Fruit fly (Drosophila melanogaster) whole organism, prepupa: ENCODE data around the gene ro.

Source experiments
- Blimp-1 ChIP-seq: fragments of 200-800 bp; sonication (Bioruptor generic); optimal IDR thresholded peaks from 3 replicates; lab custom pipeline; 2017; ENCODE audit warnings: missing biosample characterization, missing genetic modification characterization, mild to moderate bottlenecking, moderate library complexity, missing genetic modification reagents
- CG10631 ChIP-seq: fragments of 200-800 bp; sonication (Bioruptor generic); optimal IDR thresholded peaks from 2 replicates; lab custom pipeline; 2016; ENCODE audit warnings: missing biosample characterization, missing genetic modification characterization
- CG10669 ChIP-seq: fragments of 200-800 bp; sonication (Bioruptor generic); optimal IDR thresholded peaks from 3 replicates; lab custom pipeline; 2018; ENCODE audit warnings: missing biosample characterization, mild to moderate bottlenecking, missing genetic modification characterization, moderate library complexity
- CG11294 ChIP-seq: fragments of 200-800 bp; sonication (Bioruptor generic); IDR thresholded peaks from 2 replicates; pipeline ENCODE4 v1.3.6; 2022; ENCODE audit warnings: missing biosample characterization, missing genetic modification characterization
- CG11902 ChIP-seq: fragments of 200-800 bp; sonication (Bioruptor generic); optimal IDR thresholded peaks from 3 replicates; lab custom pipeline; 2016; ENCODE audit warnings: missing biosample characterization, missing genetic modification characterization
- CG15336 ChIP-seq: fragments of 200-800 bp; sonication (Bioruptor generic); IDR thresholded peaks from 2 replicates; pipeline ENCODE4 v1.3.6; 2022; ENCODE audit warnings: missing biosample characterization, missing genetic modification characterization
- CG1621 ChIP-seq: fragments of 200-800 bp; sonication (Bioruptor generic); optimal IDR thresholded peaks from 3 replicates; lab custom pipeline; 2018; ENCODE audit warnings: missing biosample characterization, mild to moderate bottlenecking, missing genetic modification characterization
- CG16779 ChIP-seq: fragments of 200-800 bp; sonication (Bioruptor generic); optimal IDR thresholded peaks from 3 replicates; lab custom pipeline; 2017; ENCODE audit warnings: missing biosample characterization, mild to moderate bottlenecking, missing genetic modification characterization
- CG3032 ChIP-seq: fragments of 200-800 bp; optimal IDR thresholded peaks from 2 replicates; lab custom pipeline; 2019; ENCODE audit warnings: missing biosample characterization, mild to moderate bottlenecking, missing genetic modification characterization, moderate library complexity
- CG32006 ChIP-seq: fragments of 200-800 bp; sonication (Bioruptor generic); optimal IDR thresholded peaks from 3 replicates; lab custom pipeline; 2017; ENCODE audit warnings: missing biosample characterization, mild to moderate bottlenecking, missing genetic modification characterization
- CG34406 ChIP-seq: fragments of 200-800 bp; sonication (Bioruptor generic); optimal IDR thresholded peaks from 3 replicates; lab custom pipeline; 2016; ENCODE audit warnings: missing biosample characterization, missing genetic modification characterization
- CG4318 ChIP-seq: fragments of 200-800 bp; sonication (Bioruptor generic); optimal IDR thresholded peaks from 3 replicates; lab custom pipeline; 2017; ENCODE audit warnings: missing biosample characterization, mild to moderate bottlenecking, missing genetic modification characterization
- CG6163 ChIP-seq: fragments of 200-800 bp; sonication (Bioruptor generic); IDR thresholded peaks from 3 replicates; pipeline ENCODE4 v1.3.6; 2022; ENCODE audit warnings: missing biosample characterization, missing genetic modification characterization
- CG6276 ChIP-seq: fragments of 200-800 bp; sonication (Bioruptor generic); optimal IDR thresholded peaks from 2 replicates; lab custom pipeline; 2017; ENCODE audit warnings: missing biosample characterization, mild to moderate bottlenecking, missing genetic modification characterization
- CG6792 ChIP-seq: fragments of 200-800 bp; sonication (Bioruptor generic); optimal IDR thresholded peaks from 3 replicates; lab custom pipeline; 2016; ENCODE audit warnings: missing biosample characterization, missing genetic modification characterization
- CG6808 ChIP-seq: fragments of 200-800 bp; sonication (Bioruptor generic); optimal IDR thresholded peaks from 3 replicates; lab custom pipeline; 2017; ENCODE audit warnings: missing biosample characterization, missing genetic modification characterization, mild to moderate bottlenecking, moderate library complexity, missing genetic modification reagents
- CG6854 ChIP-seq: fragments of 200-800 bp; sonication (Bioruptor generic); optimal IDR thresholded peaks from 2 replicates; lab custom pipeline; 2017; ENCODE audit warnings: missing biosample characterization, mild to moderate bottlenecking, missing genetic modification characterization
- CG8119 ChIP-seq: fragments of 200-800 bp; sonication (Bioruptor generic); IDR thresholded peaks from 3 replicates; pipeline ENCODE4 v1.3.6; 2022; ENCODE audit warnings: missing biosample characterization, missing genetic modification characterization
- CG9139 ChIP-seq: fragments of 200-800 bp; sonication (Bioruptor generic); optimal IDR thresholded peaks from 3 replicates; lab custom pipeline; 2017; ENCODE audit warnings: missing biosample characterization, mild to moderate bottlenecking, missing genetic modification characterization
- Eip93F ChIP-seq: fragments of 200-800 bp; sonication (Bioruptor generic); optimal IDR thresholded peaks from 2 replicates; lab custom pipeline; 2016; ENCODE audit warnings: missing biosample characterization, mild to moderate bottlenecking, missing genetic modification characterization
- Ets21C ChIP-seq: fragments of 200-800 bp; sonication (Bioruptor generic); optimal IDR thresholded peaks from 3 replicates; lab custom pipeline; 2016; ENCODE audit warnings: missing biosample characterization, missing genetic modification characterization
- Ets96B ChIP-seq: fragments of 200-800 bp; optimal IDR thresholded peaks from 2 replicates; lab custom pipeline; 2019; ENCODE audit warnings: missing biosample characterization, mild to moderate bottlenecking, missing genetic modification characterization, moderate library complexity
- Hr39 ChIP-seq: fragments of 200-800 bp; sonication (Bioruptor generic); optimal IDR thresholded peaks from 2 replicates; lab custom pipeline; 2016; ENCODE audit warnings: missing biosample characterization, missing genetic modification characterization
- Hr4 ChIP-seq: fragments of 200-800 bp; sonication (Bioruptor generic); optimal IDR thresholded peaks from 3 replicates; lab custom pipeline; 2016; ENCODE audit warnings: missing biosample characterization, missing genetic modification characterization
- Met ChIP-seq: fragments of 200-800 bp; sonication (Bioruptor generic); optimal IDR thresholded peaks from 3 replicates; lab custom pipeline; 2016; ENCODE audit warnings: missing biosample characterization, missing genetic modification characterization
- Sox102F ChIP-seq: fragments of 200-800 bp; sonication (Bioruptor generic); optimal IDR thresholded peaks from 2 replicates; lab custom pipeline; 2016; ENCODE audit warnings: missing biosample characterization, mild to moderate bottlenecking, missing genetic modification characterization
- Sox14 ChIP-seq: fragments of 200-800 bp; sonication (Bioruptor generic); optimal IDR thresholded peaks from 3 replicates; lab custom pipeline; 2016; ENCODE audit warnings: missing biosample characterization, missing genetic modification characterization
- Sox15 ChIP-seq: fragments of 200-800 bp; sonication (Bioruptor generic); optimal IDR thresholded peaks from 3 replicates; lab custom pipeline; 2016; ENCODE audit warnings: missing biosample characterization, missing genetic modification characterization
- achi ChIP-seq: fragments of 200-800 bp; sonication (Bioruptor generic); optimal IDR thresholded peaks from 3 replicates; lab custom pipeline; 2016; ENCODE audit warnings: missing biosample characterization, missing genetic modification characterization
- acj6 ChIP-seq: fragments of 200-800 bp; sonication (Bioruptor generic); optimal IDR thresholded peaks from 3 replicates; lab custom pipeline; 2016; ENCODE audit warnings: missing biosample characterization, missing genetic modification characterization
- dac ChIP-seq: fragments of 200-800 bp; sonication (Bioruptor generic); optimal IDR thresholded peaks from 2 replicates; lab custom pipeline; 2017; ENCODE audit warnings: missing biosample characterization, mild to moderate bottlenecking, missing genetic modification characterization
- dsx ChIP-seq: fragments of 200-800 bp; optimal IDR thresholded peaks from 3 replicates; lab custom pipeline; 2019; ENCODE audit warnings: missing biosample characterization, mild to moderate bottlenecking, missing genetic modification characterization, moderate library complexity; ENCODE audit not compliant: poor library complexity, severe bottlenecking
- esn ChIP-seq: fragments of 200-800 bp; sonication (Bioruptor generic); optimal IDR thresholded peaks from 2 replicates; lab custom pipeline; 2016; ENCODE audit warnings: missing biosample characterization, mild to moderate bottlenecking, missing genetic modification characterization, moderate library complexity
- fkh ChIP-seq: fragments of 200-800 bp; sonication (Bioruptor generic); optimal IDR thresholded peaks from 3 replicates; lab custom pipeline; 2017; ENCODE audit warnings: missing biosample characterization, mild to moderate bottlenecking, missing genetic modification characterization, moderate library complexity
- lz ChIP-seq: fragments of 200-800 bp; sonication (Bioruptor generic); optimal IDR thresholded peaks from 3 replicates; lab custom pipeline; 2016; ENCODE audit warnings: missing biosample characterization, missing genetic modification characterization
- net ChIP-seq: fragments of 200-800 bp; sonication (Bioruptor generic); optimal IDR thresholded peaks from 3 replicates; lab custom pipeline; 2016; ENCODE audit warnings: missing biosample characterization, missing genetic modification characterization
- salr ChIP-seq, 2 experiments: fragments of 200-800 bp; sonication (Bioruptor generic); optimal IDR thresholded peaks; 3 replicates each; lab custom pipeline; 2016 to 2018; ENCODE audit warnings: missing biosample characterization in 2 of 2, missing genetic modification characterization in 2 of 2, mild to moderate bottlenecking in 1 of 2
- spab ChIP-seq: fragments of 200-800 bp; sonication (Bioruptor generic); optimal IDR thresholded peaks from 2 replicates; lab custom pipeline; 2017; ENCODE audit warnings: missing biosample characterization, mild to moderate bottlenecking, missing genetic modification characterization, missing genetic modification reagents
- ss ChIP-seq, 2 experiments: fragments of 200-800 bp; sonication (Bioruptor generic); optimal IDR thresholded peaks; 2 replicates in 1 of 2; 3 replicates in 1 of 2; lab custom pipeline; 2017 to 2018; ENCODE audit warnings: mild to moderate bottlenecking in 2 of 2, missing biosample characterization in 2 of 2, missing genetic modification characterization in 2 of 2, moderate library complexity in 1 of 2
- svp ChIP-seq: fragments of 200-800 bp; sonication (Bioruptor generic); peaks from one replicate; lab custom pipeline; 2016; ENCODE audit warnings: missing biosample characterization, missing genetic modification characterization

The ro gene

DNA sequence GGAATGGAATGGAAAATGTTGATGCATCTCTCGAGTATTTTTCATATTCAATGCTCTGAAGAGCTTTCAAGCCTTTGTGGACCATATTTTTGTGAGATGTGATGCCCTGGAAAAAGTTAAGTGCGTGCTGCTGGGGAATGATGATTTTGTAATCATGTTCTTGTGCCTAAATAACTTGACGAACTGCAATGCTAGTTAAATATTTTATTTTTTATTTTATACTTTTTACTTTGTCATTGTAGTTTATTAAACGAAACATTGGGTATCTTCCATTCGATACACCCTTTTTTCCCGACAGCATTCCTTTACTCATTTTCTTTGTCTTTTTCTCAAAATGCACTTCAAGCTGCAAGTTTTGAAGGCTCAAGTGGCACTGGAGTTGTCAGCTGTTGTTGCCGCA lies 19.0 kb upstream of the ro start (continued):
- TF ChIP-seq CG6792 (GFP tag; lab: Kevin White, UChicago) (peak; percentile 51), CG1621 (tag; lab: Kevin White, UChicago) (no peak), Hr4 (GFP tag; lab: Kevin White, UChicago) (peak; percentile 61), Sox102F (GFP tag; lab: Kevin White, UChicago) (peak; percentile 53), Sox14 (peak; percentile 39), Hr39 (GFP tag; lab: Kevin White, UChicago) (peak; percentile 38), CG16779 (tag; lab: Kevin White, UChicago) (no peak), CG11294 (GFP tag; lab: Robert Waterston, UW) (0 out of 2 replicates have a peak, but pooled peaks have one; percentile 20), CG6163 (GFP tag; lab: Robert Waterston, UW) (peak; percentile 50; the same call in 1 of the 3 replicates), CG10631 (GFP tag; lab: Kevin White, UChicago) (peak; percentile 32), CG34406 (GFP tag; lab: Kevin White, UChicago) (peak; percentile 60), fkh (GFP tag; lab: Kevin White, UChicago) (no peak), Ets21C (no peak), ss (GFP tag; optimal IDR thresholded peaks at IDR 0.05; lab: Kevin White, UChicago) (no peak), Blimp-1 (no peak), Met (GFP tag; lab: Kevin White, UChicago) (peak; percentile 22), salr (GFP tag; optimal IDR thresholded peaks at IDR 0.05; lab: Kevin White, UChicago) (peak in 1 of 2 experiments; percentile 22), CG9139 (no peak), CG4318 (GFP tag; lab: Kevin White, UChicago) (peak; percentile 16), lz (GFP tag; lab: Kevin White, UChicago) (peak; percentile 31), acj6 (GFP tag; lab: Kevin White, UChicago) (peak; percentile 62), CG6276 (no peak), esn (GFP tag; lab: Kevin White, UChicago) (peak; percentile 52), CG6808 (GFP tag; lab: Kevin White, UChicago) (no peak), spab (GFP tag; lab: Kevin White, UChicago) (no peak), CG6854 (no peak), CG32006 (GFP tag; lab: Kevin White, UChicago) (peak; percentile 68), Sox15 (GFP tag; lab: Kevin White, UChicago) (peak; percentile 29), Ets96B (tag; lab: Kevin White, UChicago) (peak; percentile 27), CG11902 (GFP tag; lab: Kevin White, UChicago) (peak; percentile 24), Eip93F (no peak), dsx (GFP tag; lab: Kevin White, UChicago) (no peak), svp (GFP tag; lab: Kevin White, UChicago) (no peak), CG10669 (peak; percentile 22), CG3032 (tag; lab: Kevin White, UChicago) (no peak), CG8119 (GFP tag; lab: Robert Waterston, UW) (peak; percentile 66), net (peak; percentile 35), CG15336 (GFP tag; lab: Robert Waterston, UW) (peak; percentile 76), achi (GFP tag; lab: Kevin White, UChicago) (peak; percentile 60), dac (GFP tag; lab: Kevin White, UChicago) (no peak)

DNA sequence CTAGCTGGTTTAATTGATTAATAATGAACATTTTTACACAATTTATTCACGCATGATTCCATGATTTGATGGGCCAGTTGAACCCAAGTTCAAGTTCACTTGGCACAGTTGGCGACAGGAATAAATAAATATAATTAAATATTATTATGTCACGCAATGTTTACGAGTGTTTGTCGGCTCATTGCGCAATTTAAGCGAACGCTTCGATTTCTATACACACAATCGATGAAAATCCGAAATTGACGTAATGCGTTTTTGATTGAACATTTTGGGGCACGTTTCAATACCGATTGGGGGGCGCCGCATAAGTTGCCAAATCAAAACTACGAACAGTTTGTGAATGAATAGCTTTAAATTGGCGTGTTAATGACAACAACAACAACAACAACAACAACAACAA lies 16.3 kb upstream of the ro start:
- TF ChIP-seq CG11294 (GFP tag; lab: Robert Waterston, UW): no peak
